Fruit fly (Drosophila melanogaster): ENCODE measurements around the gene CG9449.
"Not testable (repeated sequence)": the region's sequence is repeated elsewhere in the genome, so short reads cannot be mapped to it uniquely, and the experiment has no call there.

DNA sequence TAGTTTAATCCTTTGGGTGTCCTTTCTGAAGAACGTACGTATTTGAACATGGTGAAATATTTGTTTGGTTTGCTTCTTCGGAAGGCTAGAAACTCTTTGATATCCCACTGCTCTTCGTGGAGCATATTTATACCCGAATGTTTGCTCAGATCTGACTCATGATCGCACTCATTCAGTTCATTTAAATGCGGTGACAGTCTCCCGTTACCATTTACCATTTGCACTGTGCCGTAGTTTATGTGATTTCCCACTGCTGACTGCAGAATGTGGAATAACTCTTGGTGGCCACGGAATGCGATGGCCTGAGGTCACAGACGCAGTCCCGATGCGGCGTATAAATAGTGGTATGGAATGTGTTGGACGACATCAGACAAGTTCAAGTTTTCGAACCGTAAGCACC, 25.4 kb downstream of the CG9449 start, which contains the start of the genes 825-Oak and CG12519:
- not testable (repeated sequence) for TF ChIP-seq CG7101 (tag; optimal IDR thresholded peaks at IDR 0.05); CG7045 (GFP tag; optimal IDR thresholded peaks at IDR 0.05)

Measured in whole organism, adult.